Worm (Caenorhabditis elegans) whole organism, L1 larva: ENCODE data around the gene kcc-1.

Experiments used
- aly-2 ChIP-seq: fragments of 150-350 bp; optimal IDR thresholded peaks from 2 replicates; lab custom pipeline; 2014; ENCODE audit warnings: missing biosample characterization, missing genetic modification characterization
- ces-1 ChIP-seq: fragments of 150-350 bp; optimal IDR thresholded peaks from 2 replicates; lab custom pipeline; 2014; ENCODE audit warnings: missing biosample characterization, missing genetic modification reagents, missing genetic modification characterization
- hlh-17 ChIP-seq: fragments of 200-800 bp; sonication (Bioruptor generic); optimal IDR thresholded peaks from 2 replicates; lab custom pipeline; 2018; ENCODE audit warnings: missing genetic modification characterization, mild to moderate bottlenecking, missing compliant biosample characterization, moderate library complexity, borderline replicate concordance
- nhr-11 ChIP-seq: fragments of 150-350 bp; optimal IDR thresholded peaks from 2 replicates; lab custom pipeline; 2014; ENCODE audit warnings: missing biosample characterization, missing genetic modification characterization
- nhr-77 ChIP-seq: fragments of 150-350 bp; optimal IDR thresholded peaks from 2 replicates; lab custom pipeline; 2014; ENCODE audit warnings: missing biosample characterization, missing genetic modification characterization
- tbx-2 ChIP-seq: sonication (generic microtip); optimal IDR thresholded peaks from 2 replicates; lab custom pipeline; 2016; ENCODE audit warnings: missing genetic modification characterization, missing compliant biosample characterization
- unc-130 ChIP-seq: fragments of 150-350 bp; optimal IDR thresholded peaks from 2 replicates; lab custom pipeline; 2017; ENCODE audit warnings: missing biosample characterization, missing genetic modification characterization, inconsistent platforms
- unc-62 ChIP-seq: fragments of 150-350 bp; optimal IDR thresholded peaks from 2 replicates; lab custom pipeline; 2014; ENCODE audit warnings: missing biosample characterization, missing genetic modification reagents, missing genetic modification characterization

- TF ChIP-seq ces-1 (no peak), aly-2 (no peak), tbx-2 (tag; lab: Kevin White, UChicago) (no peak), unc-62 (GFP tag; lab: Kevin White, UChicago) (no peak), nhr-11 (no peak), hlh-17 (GFP tag; lab: Kevin White, UChicago) (no peak), nhr-77 (tag; lab: Kevin White, UChicago) (no peak), unc-130 (tag; lab: Kevin White, UChicago) (no peak)
Measured at ce11 chrIV:7253271-7253670, 47.2 kb downstream of the kcc-1 start.
